Worm (Caenorhabditis elegans) whole organism, L3 larva: ENCODE measurements around the gene sru-35.

Source experiments
- ZK546.5 ChIP-seq: sonication (generic microtip); optimal IDR thresholded peaks from 2 replicates; lab custom pipeline; 2017; ENCODE audit warnings: missing biosample characterization, missing genetic modification characterization
- aly-2 ChIP-seq: fragments of 150-350 bp; optimal IDR thresholded peaks from 2 replicates; lab custom pipeline; 2014; ENCODE audit warnings: missing biosample characterization, missing genetic modification characterization
- ama-1 ChIP-seq: fragments of 150-350 bp; optimal IDR thresholded peaks from 2 replicates; lab custom pipeline; 2018
- ceh-28 ChIP-seq: fragments of 150-350 bp; optimal IDR thresholded peaks from 2 replicates; lab custom pipeline; 2014; ENCODE audit warnings: missing biosample characterization, missing genetic modification reagents, missing genetic modification characterization
- ceh-9 ChIP-seq: sonication (generic microtip); optimal IDR thresholded peaks from 2 replicates; lab custom pipeline; 2018; ENCODE audit warnings: missing biosample characterization, missing genetic modification characterization
- egl-27 ChIP-seq: sonication (generic microtip); optimal IDR thresholded peaks from 4 replicates; lab custom pipeline; 2017; ENCODE audit warnings: missing biosample characterization, missing genetic modification reagents, missing genetic modification characterization
- egl-5 ChIP-seq: fragments of 150-350 bp; optimal IDR thresholded peaks from 2 replicates; lab custom pipeline; 2017; ENCODE audit warnings: missing biosample characterization, missing genetic modification reagents, missing genetic modification characterization, inconsistent platforms
- elt-2 ChIP-seq: sonication (generic microtip); optimal IDR thresholded peaks from 2 replicates; lab custom pipeline; 2016; ENCODE audit warnings: missing genetic modification reagents, mild to moderate bottlenecking, missing genetic modification characterization, missing compliant biosample characterization
- elt-3 ChIP-seq, 3 experiments: fragments of 150-350 bp in 1 of 3; sonication (generic microtip) in 2 of 3; optimal IDR thresholded peaks; 2 replicates in 2 of 3; 4 replicates in 1 of 3; lab custom pipeline; 2014 to 2017; ENCODE audit warnings: missing biosample characterization in 3 of 3, missing genetic modification characterization in 3 of 3
- eor-1 ChIP-seq, 2 experiments: fragments of 150-350 bp; optimal IDR thresholded peaks; 2 replicates each; lab custom pipeline; 2014 to 2018; ENCODE audit warnings: missing biosample characterization in 2 of 2, missing genetic modification characterization in 2 of 2
- fkh-10 ChIP-seq: sonication (generic microtip); optimal IDR thresholded peaks from 2 replicates; lab custom pipeline; 2017; ENCODE audit warnings: missing biosample characterization, missing genetic modification reagents, missing genetic modification characterization
- fkh-2 ChIP-seq: fragments of 150-350 bp; optimal IDR thresholded peaks from 2 replicates; lab custom pipeline; 2014; ENCODE audit warnings: missing biosample characterization, missing genetic modification reagents, missing genetic modification characterization
- fos-1 ChIP-seq: fragments of 150-350 bp; optimal IDR thresholded peaks from 2 replicates; lab custom pipeline; 2014; ENCODE audit warnings: missing biosample characterization, missing genetic modification characterization
- hmg-11 ChIP-seq: sonication (generic microtip); optimal IDR thresholded peaks from 2 replicates; lab custom pipeline; 2016; ENCODE audit warnings: missing genetic modification characterization, missing compliant biosample characterization
- lin-15B ChIP-seq: fragments of 150-350 bp; optimal IDR thresholded peaks from 2 replicates; lab custom pipeline; 2014; ENCODE audit warnings: missing biosample characterization, missing genetic modification characterization
- lin-39 ChIP-seq: fragments of 150-350 bp; optimal IDR thresholded peaks from 2 replicates; lab custom pipeline; 2018; ENCODE audit warnings: missing biosample characterization, missing genetic modification reagents, missing genetic modification characterization
- lsy-12 ChIP-seq: sonication (generic microtip); optimal IDR thresholded peaks from 2 replicates; lab custom pipeline; 2016; ENCODE audit warnings: mild to moderate bottlenecking, missing genetic modification characterization, missing compliant biosample characterization
- mdl-1 ChIP-seq: fragments of 150-350 bp; optimal IDR thresholded peaks from 2 replicates; lab custom pipeline; 2014; ENCODE audit warnings: missing biosample characterization, missing genetic modification characterization
- mml-1 ChIP-seq: fragments of 150-350 bp; sonication (generic microtip); optimal IDR thresholded peaks from 3 replicates; lab custom pipeline; 2014; ENCODE audit warnings: missing biosample characterization, missing genetic modification characterization
- nfya-1 ChIP-seq: sonication (generic microtip); optimal IDR thresholded peaks from 2 replicates; lab custom pipeline; 2017; ENCODE audit warnings: missing genetic modification characterization, mild to moderate bottlenecking, missing compliant biosample characterization, antibody characterized with exemption, moderate library complexity; ENCODE audit not compliant: insufficient read depth
- nhr-11 ChIP-seq: fragments of 150-350 bp; optimal IDR thresholded peaks from 2 replicates; lab custom pipeline; 2014; ENCODE audit warnings: missing biosample characterization, missing genetic modification characterization
- nhr-12 ChIP-seq: fragments of 150-350 bp; optimal IDR thresholded peaks from 2 replicates; lab custom pipeline; 2014; ENCODE audit warnings: missing biosample characterization, missing genetic modification characterization
- nhr-23 ChIP-seq: fragments of 150-350 bp; optimal IDR thresholded peaks from 2 replicates; lab custom pipeline; 2014; ENCODE audit warnings: missing biosample characterization, missing genetic modification reagents, missing genetic modification characterization
- nhr-237 ChIP-seq: fragments of 150-350 bp; optimal IDR thresholded peaks from 2 replicates; lab custom pipeline; 2014; ENCODE audit warnings: missing biosample characterization, missing genetic modification characterization
- nhr-28 ChIP-seq: fragments of 150-350 bp; optimal IDR thresholded peaks from 2 replicates; lab custom pipeline; 2014; ENCODE audit warnings: missing biosample characterization, missing genetic modification characterization
- nhr-67 ChIP-seq: fragments of 150-350 bp; optimal IDR thresholded peaks from 2 replicates; lab custom pipeline; 2014; ENCODE audit warnings: missing biosample characterization, missing genetic modification characterization
- nhr-76 ChIP-seq: fragments of 150-350 bp; sonication (generic microtip); optimal IDR thresholded peaks from 5 replicates; lab custom pipeline; 2014; ENCODE audit warnings: missing biosample characterization, missing genetic modification characterization
- nhr-77 ChIP-seq: fragments of 150-350 bp; optimal IDR thresholded peaks from 2 replicates; lab custom pipeline; 2014; ENCODE audit warnings: missing biosample characterization, missing genetic modification characterization
- pha-4 ChIP-seq: fragments of 150-350 bp; optimal IDR thresholded peaks from 2 replicates; lab custom pipeline; 2014; ENCODE audit warnings: missing biosample characterization, missing genetic modification reagents, missing genetic modification characterization
- pqm-1 ChIP-seq: fragments of 150-350 bp; optimal IDR thresholded peaks from 2 replicates; lab custom pipeline; 2017; ENCODE audit warnings: missing biosample characterization, missing genetic modification characterization, inconsistent platforms
- sea-2 ChIP-seq: fragments of 150-350 bp; sonication (generic microtip); optimal IDR thresholded peaks from 4 replicates; lab custom pipeline; 2014; ENCODE audit warnings: missing biosample characterization, missing genetic modification reagents, missing genetic modification characterization
- unc-39 ChIP-seq: sonication (generic microtip); optimal IDR thresholded peaks from 4 replicates; lab custom pipeline; 2017; ENCODE audit warnings: missing biosample characterization, missing genetic modification characterization
- zag-1 ChIP-seq: fragments of 150-350 bp; optimal IDR thresholded peaks from 2 replicates; lab custom pipeline; 2014; ENCODE audit warnings: missing biosample characterization, missing genetic modification characterization
- ztf-4 ChIP-seq: fragments of 150-350 bp; optimal IDR thresholded peaks from 2 replicates; lab custom pipeline; 2014; ENCODE audit warnings: missing biosample characterization, missing genetic modification characterization

sru-35 gene

ce11 chrIV:8758620-8759019 is 31.4 kb downstream of the sru-35 start:
- no peak for TF ChIP-seq egl-27 (tag; lab: Kevin White, UChicago)
- TF ChIP-seq mdl-1: no peak
- TF ChIP-seq pqm-1 (tag; lab: Kevin White, UChicago): no peak
- TF ChIP-seq lin-39: peak; percentile 84
- no peak for TF ChIP-seq nhr-28 (tag; lab: Kevin White, UChicago)
- peak; percentile 66 for TF ChIP-seq nfya-1 (tag; lab: Kevin White, UChicago)
- peak; percentile 27 for TF ChIP-seq lin-15B (tag; lab: Kevin White, UChicago)
- TF ChIP-seq hmg-11 (tag; lab: Kevin White, UChicago): peak; percentile 32
- TF ChIP-seq fkh-10 (GFP tag; lab: Kevin White, UChicago): peak; percentile 37
- TF ChIP-seq pha-4 (tag; lab: Kevin White, UChicago): peak; percentile 4
- peak; percentile 17 for TF ChIP-seq elt-2

- peak; percentile 68 for TF ChIP-seq pqm-1 (tag; lab: Kevin White, UChicago)
- no peak for TF ChIP-seq nhr-12 (tag; lab: Kevin White, UChicago)
- TF ChIP-seq lsy-12 (tag; lab: Kevin White, UChicago): no peak
- TF ChIP-seq ceh-28: no peak
- peak; percentile 45 for TF ChIP-seq pha-4 (tag; lab: Kevin White, UChicago)
- TF ChIP-seq elt-2: peak; percentile 85
- peak; percentile 41 for TF ChIP-seq nfya-1 (tag; lab: Kevin White, UChicago)
- no peak for TF ChIP-seq ZK546.5 (tag; lab: Kevin White, UChicago)
Measured at ce11 chrIV:8757729-8758128, 32.3 kb downstream of the sru-35 start.

- TF ChIP-seq pha-4 (tag; lab: Kevin White, UChicago): no peak
- TF ChIP-seq ztf-4 (tag; lab: Kevin White, UChicago): no peak
- TF ChIP-seq nhr-67 (tag; lab: Kevin White, UChicago): no peak
- no peak for TF ChIP-seq elt-2
Measured at ce11 chrIV:8754727-8755126, 35.3 kb downstream of the sru-35 start, which contains the start of gene elli-1. Gene elli-1, minus strand, starts transcription at chrIV:8754827.

ce11 chrIV:8754146-8754545 is 35.9 kb downstream of the sru-35 start:
- no peak for TF ChIP-seq unc-39 (tag; lab: Kevin White, UChicago)
- TF ChIP-seq nhr-77 (tag; lab: Kevin White, UChicago): no peak
- no peak for TF ChIP-seq nhr-237 (tag; lab: Kevin White, UChicago)
- TF ChIP-seq elt-3 (tag; optimal IDR thresholded peaks at IDR 0.05; lab: Kevin White, UChicago): no peak
- TF ChIP-seq elt-2: no peak

ce11 chrIV:8752492-8752891 is 37.6 kb downstream of the sru-35 start:
- TF ChIP-seq nfya-1 (tag; lab: Kevin White, UChicago) (no peak), nhr-11 (no peak), pqm-1 (tag; lab: Kevin White, UChicago) (no peak), aly-2 (tag; lab: Kevin White, UChicago) (no peak), ztf-4 (tag; lab: Kevin White, UChicago) (no peak), nhr-76 (tag; lab: Kevin White, UChicago) (no peak), nhr-23 (tag; lab: Kevin White, UChicago) (no peak)

- TF ChIP-seq nfya-1 (tag; lab: Kevin White, UChicago) (peak; percentile 71), unc-39 (tag; lab: Kevin White, UChicago) (no peak)
Measured at ce11 chrIV:8748967-8749366, 41.1 kb downstream of the sru-35 start.

- TF ChIP-seq elt-3 (tag; optimal IDR thresholded peaks at IDR 0.05; lab: Kevin White, UChicago) (no peak), aly-2 (tag; lab: Kevin White, UChicago) (no peak), ceh-9 (no peak), eor-1 (tag; optimal IDR thresholded peaks at IDR 0.05; lab: Kevin White, UChicago) (no peak), fos-1 (no peak), lsy-12 (tag; lab: Kevin White, UChicago) (no peak), ama-1 (no peak), sea-2 (no peak), mml-1 (tag; lab: Kevin White, UChicago) (no peak), nhr-67 (tag; lab: Kevin White, UChicago) (no peak), fkh-2 (tag; lab: Kevin White, UChicago) (no peak), nhr-237 (tag; lab: Kevin White, UChicago) (no peak), mdl-1 (no peak), zag-1 (no peak), egl-5 (tag; lab: Kevin White, UChicago) (no peak), lin-15B (tag; lab: Kevin White, UChicago) (no peak), nhr-11 (no peak), nhr-76 (tag; lab: Kevin White, UChicago) (no peak), nhr-28 (tag; lab: Kevin White, UChicago) (no peak), unc-39 (tag; lab: Kevin White, UChicago) (no peak)
Measured at ce11 chrIV:8745591-8746302, 44.3 kb downstream of the sru-35 start, which contains the start of the genes F20C5.7 and parg-1. Gene F20C5.7, minus strand, starts transcription at chrIV:8745691. Gene parg-1, plus strand, starts transcription at chrIV:8746252.
